Worm (Caenorhabditis elegans): ENCODE results near the gene F07C6.3.

- TF ChIP-seq unc-62 (GFP tag; optimal IDR thresholded peaks at IDR 0.05) (no peak), ztf-11 (tag; optimal IDR thresholded peaks at IDR 0.05) (no peak), skn-1 (tag; optimal IDR thresholded peaks at IDR 0.05) (no peak), nhr-11 (tag; optimal IDR thresholded peaks at IDR 0.05) (no peak), nhr-12 (tag; optimal IDR thresholded peaks at IDR 0.05) (no peak), tbx-2 (tag; optimal IDR thresholded peaks at IDR 0.05) (no peak)
Measured at ce11 chrIV:12780980-12781379, 8.1 kb upstream of the F07C6.3 start.
